Fruit fly (Drosophila melanogaster): ENCODE results near the gene CG1492.

DNA sequence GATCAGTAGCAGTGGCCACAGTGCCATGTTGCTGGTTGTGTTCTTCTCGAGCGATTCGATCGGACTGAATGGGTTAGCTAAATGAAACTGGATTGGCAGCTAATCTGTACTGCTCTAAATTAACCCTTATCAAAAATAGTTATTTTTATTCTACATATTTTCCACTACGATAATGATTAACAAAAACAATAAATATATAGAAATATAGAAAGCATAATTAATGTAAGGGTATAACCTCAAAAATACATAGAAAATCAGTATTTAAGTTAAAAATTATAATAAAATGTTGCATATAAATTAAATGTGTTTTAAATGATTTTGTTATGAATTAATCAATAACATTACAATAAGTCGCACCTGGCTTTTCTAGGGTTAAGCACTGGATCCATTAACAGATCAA is 19.4 kb upstream of the CG1492 start, which contains the start of gene Cyp311a1:
- TF ChIP-seq oc (tag; optimal IDR thresholded peaks at IDR 0.05) (no peak), chm (GFP tag; IDR thresholded peaks at IDR 0.05) (no peak), sqz (GFP tag; optimal IDR thresholded peaks at IDR 0.05) (no peak), otp (GFP tag; IDR thresholded peaks at IDR 0.05) (no peak), Bteb2 (GFP tag; optimal IDR thresholded peaks at IDR 0.05) (no peak), MESR4 (GFP tag; optimal IDR thresholded peaks at IDR 0.05) (no peak), CTCF (GFP tag; optimal IDR thresholded peaks at IDR 0.05) (no peak), CG3847 (GFP tag; IDR thresholded peaks at IDR 0.05) (no peak)

Measured in whole organism, embryonic.